Fruit fly (Drosophila melanogaster): ENCODE data around the gene CG7550.

The CG7550 gene

DNA sequence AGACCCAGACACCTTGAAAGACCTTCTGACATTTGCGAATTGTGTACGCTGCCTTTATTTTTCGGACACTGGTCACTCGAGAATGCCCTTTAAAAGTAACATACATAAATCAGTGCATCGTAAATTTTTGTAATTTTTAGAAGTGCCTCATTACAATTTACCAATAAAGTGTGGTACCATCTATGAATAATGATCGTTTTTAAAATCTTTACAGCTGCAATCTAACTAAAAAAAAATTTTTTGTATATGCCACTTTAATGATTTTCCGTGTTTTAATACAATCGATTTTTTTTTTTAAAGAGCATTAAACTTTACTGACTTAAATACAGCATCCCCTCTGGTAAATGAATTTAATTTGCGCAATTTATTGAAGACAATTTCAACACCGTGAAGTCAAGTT lies 32.7 kb upstream of the CG7550 start (continued):
- TF ChIP-seq CG10669 (GFP tag; optimal IDR thresholded peaks at IDR 0.05) (peak; percentile 58), Hr4 (GFP tag; optimal IDR thresholded peaks at IDR 0.05) (no peak), Sox102F (GFP tag; optimal IDR thresholded peaks at IDR 0.05) (peak; percentile 45), CG9139 (GFP tag; optimal IDR thresholded peaks at IDR 0.05) (peak; percentile 21), CG6276 (GFP tag; optimal IDR thresholded peaks at IDR 0.05) (no peak), Hr38 (GFP tag; optimal IDR thresholded peaks at IDR 0.05) (no peak), Smox (GFP tag; optimal IDR thresholded peaks at IDR 0.05) (peak; percentile 59), topi (GFP tag; optimal IDR thresholded peaks at IDR 0.05) (peak; percentile 72), Eip93F (GFP tag; optimal IDR thresholded peaks at IDR 0.05) (no peak), CG3919 (GFP tag; optimal IDR thresholded peaks at IDR 0.05) (peak; percentile 64), CG15336 (GFP tag; IDR thresholded peaks at IDR 0.05) (no peak), CG8632 (GFP tag; optimal IDR thresholded peaks at IDR 0.05) (peak; percentile 62), Met (GFP tag; optimal IDR thresholded peaks at IDR 0.05) (peak; percentile 66), CG1621 (tag; optimal IDR thresholded peaks at IDR 0.05) (no peak), CG11762 (GFP tag; optimal IDR thresholded peaks at IDR 0.05; ENCODE audit: insufficient read depth) (peak; percentile 41), Eip75B (GFP tag; optimal IDR thresholded peaks at IDR 0.05) (peak; percentile 51), cyc (GFP tag; optimal IDR thresholded peaks at IDR 0.05) (peak; percentile 43), CG11902 (GFP tag; optimal IDR thresholded peaks at IDR 0.05) (peak; percentile 41), Sox14 (GFP tag; optimal IDR thresholded peaks at IDR 0.05) (peak; percentile 64), ss (GFP tag; optimal IDR thresholded peaks at IDR 0.05) (peak in 1 of 2 experiments; percentile 50), lz (GFP tag; optimal IDR thresholded peaks at IDR 0.05) (peak; percentile 59), achi (GFP tag; optimal IDR thresholded peaks at IDR 0.05) (peak; percentile 41), OdsH (GFP tag; optimal IDR thresholded peaks at IDR 0.05) (peak; percentile 63), esn (GFP tag; optimal IDR thresholded peaks at IDR 0.05) (peak; percentile 75), CG16779 (tag; optimal IDR thresholded peaks at IDR 0.05) (no peak)

DNA sequence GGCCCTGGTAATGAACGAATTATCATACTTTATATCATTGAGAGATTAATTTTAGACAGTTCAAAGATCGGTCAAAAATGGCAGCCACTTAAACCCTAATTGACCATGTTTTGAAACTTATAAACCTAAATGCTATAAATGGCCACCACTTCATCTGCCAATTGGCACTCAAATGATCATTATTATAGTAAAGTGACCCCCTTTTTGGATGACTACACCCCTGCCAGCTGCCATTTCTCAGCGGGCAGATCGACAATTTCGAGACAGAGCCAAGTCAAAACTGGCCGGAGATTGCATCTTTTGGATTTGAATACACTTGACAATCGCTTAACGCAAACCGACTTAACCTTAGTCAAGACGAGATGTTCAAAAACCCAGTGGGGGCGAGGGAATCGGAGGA lies 31.9 kb upstream of the CG7550 start:
- no peak for TF ChIP-seq Sox15 (GFP tag; optimal IDR thresholded peaks at IDR 0.05)
- TF ChIP-seq lz (GFP tag; optimal IDR thresholded peaks at IDR 0.05) = peak; percentile 23
- TF ChIP-seq esn (GFP tag; optimal IDR thresholded peaks at IDR 0.05) = peak; percentile 21
- peak; percentile 11 for TF ChIP-seq cyc (GFP tag; optimal IDR thresholded peaks at IDR 0.05)
- TF ChIP-seq CG6276 (GFP tag; optimal IDR thresholded peaks at IDR 0.05) = peak; percentile 36
- TF ChIP-seq CG8632 (GFP tag; optimal IDR thresholded peaks at IDR 0.05) = peak; percentile 29
- TF ChIP-seq Ets96B (tag; optimal IDR thresholded peaks at IDR 0.05) = peak; percentile 1
- peak; percentile 68 for TF ChIP-seq CG6163 (GFP tag; IDR thresholded peaks at IDR 0.05)
- TF ChIP-seq CG10631 (GFP tag; optimal IDR thresholded peaks at IDR 0.05) = no peak
- peak; percentile 31 for TF ChIP-seq pdm3 (GFP tag; optimal IDR thresholded peaks at IDR 0.05)
- TF ChIP-seq CG11902 (GFP tag; optimal IDR thresholded peaks at IDR 0.05) = no peak
- peak; percentile 22 for TF ChIP-seq topi (GFP tag; optimal IDR thresholded peaks at IDR 0.05)
- no peak for TF ChIP-seq CG1621 (tag; optimal IDR thresholded peaks at IDR 0.05)
- TF ChIP-seq Smox (GFP tag; optimal IDR thresholded peaks at IDR 0.05) = peak; percentile 12
- no peak for TF ChIP-seq salr (GFP tag; optimal IDR thresholded peaks at IDR 0.05)
- peak; percentile 28 for TF ChIP-seq acj6 (GFP tag; optimal IDR thresholded peaks at IDR 0.05)
- no peak for TF ChIP-seq Lpt (GFP tag; optimal IDR thresholded peaks at IDR 0.05)
- peak; percentile 41; the same call in 1 of the 2 replicates for TF ChIP-seq CG15336 (GFP tag; IDR thresholded peaks at IDR 0.05)
- TF ChIP-seq net (GFP tag; optimal IDR thresholded peaks at IDR 0.05) = peak; percentile 15
- TF ChIP-seq Eip93F (GFP tag; optimal IDR thresholded peaks at IDR 0.05) = no peak
- peak; percentile 75 for TF ChIP-seq svp (GFP tag)
- TF ChIP-seq OdsH (GFP tag; optimal IDR thresholded peaks at IDR 0.05) = peak; percentile 17
- TF ChIP-seq Hr4 (GFP tag; optimal IDR thresholded peaks at IDR 0.05) = peak; percentile 15
- no peak for TF ChIP-seq vri (GFP tag; optimal IDR thresholded peaks at IDR 0.05)
- peak; percentile 22 for TF ChIP-seq CG32006 (GFP tag; optimal IDR thresholded peaks at IDR 0.05)
- peak; percentile 34 for TF ChIP-seq CG3032 (tag; optimal IDR thresholded peaks at IDR 0.05)
- TF ChIP-seq eg (GFP tag; IDR thresholded peaks at IDR 0.05) = peak; percentile 44; the same call in 1 of the 3 replicates
- TF ChIP-seq Met (GFP tag; optimal IDR thresholded peaks at IDR 0.05) = peak; percentile 29
- TF ChIP-seq CG3919 (GFP tag; optimal IDR thresholded peaks at IDR 0.05) = peak; percentile 42
- no peak for TF ChIP-seq fd85E (GFP tag; optimal IDR thresholded peaks at IDR 0.05)
- peak; percentile 78 for TF ChIP-seq Eip78C (GFP tag)
- no peak for TF ChIP-seq Hr39 (GFP tag; optimal IDR thresholded peaks at IDR 0.05)
- peak in 1 of 2 experiments; percentile 22 for TF ChIP-seq ss (GFP tag; optimal IDR thresholded peaks at IDR 0.05)
- peak; percentile 16 for TF ChIP-seq CG10669 (GFP tag; optimal IDR thresholded peaks at IDR 0.05)
- peak; percentile 45 for TF ChIP-seq CG34406 (GFP tag; optimal IDR thresholded peaks at IDR 0.05)
- TF ChIP-seq dsx (GFP tag; optimal IDR thresholded peaks at IDR 0.05; ENCODE audit: poor library complexity, severe bottlenecking) = no peak
- TF ChIP-seq fd59A (GFP tag; optimal IDR thresholded peaks at IDR 0.05) = no peak

All from whole organism, prepupa.